Fruit fly (Drosophila melanogaster): ENCODE data around the gene CG42331.

Gene CG42331

dm6 chr3R:24771273-24772231 lies at the start of gene CG42331 (continued):
- TF ChIP-seq Scr (GFP tag; IDR thresholded peaks at IDR 0.05; ENCODE audit: partially characterized antibody): no peak
- peak; percentile 46 for TF ChIP-seq Dip3 (GFP tag; optimal IDR thresholded peaks at IDR 0.05)

dm6 chr3R:24726347-24726891 lies 45.6 kb upstream of the CG42331 start:
- no peak for TF ChIP-seq sqz (GFP tag; optimal IDR thresholded peaks at IDR 0.05)
- peak; percentile 84 for TF ChIP-seq cad (GFP tag; optimal IDR thresholded peaks at IDR 0.05)
- TF ChIP-seq tll (GFP tag; optimal IDR thresholded peaks at IDR 0.05): peak in 1 of 2 experiments; percentile 72
- TF ChIP-seq CG15479 (GFP tag; optimal IDR thresholded peaks at IDR 0.05): peak; percentile 69
- TF ChIP-seq Dek (tag; optimal IDR thresholded peaks at IDR 0.05): no peak
- TF ChIP-seq corto (GFP tag; optimal IDR thresholded peaks at IDR 0.05): no peak
- peak; percentile 89 for TF ChIP-seq zen (tag; optimal IDR thresholded peaks at IDR 0.05)
- no peak for TF ChIP-seq CG16779 (GFP tag; IDR thresholded peaks at IDR 0.05)
- TF ChIP-seq twi (tag; optimal IDR thresholded peaks at IDR 0.05): peak; percentile 28

- TF ChIP-seq CG4617 (GFP tag; optimal IDR thresholded peaks at IDR 0.05; ENCODE audit: borderline replicate concordance) (no peak), chinmo (GFP tag; IDR thresholded peaks at IDR 0.05; ENCODE audit: partially characterized antibody) (0 out of 4 replicates have a peak, but pooled peaks have one; percentile 10)
These were observed 44.9 kb upstream of the CG42331 start for dm6 chr3R:24727038-24727437.

DNA sequence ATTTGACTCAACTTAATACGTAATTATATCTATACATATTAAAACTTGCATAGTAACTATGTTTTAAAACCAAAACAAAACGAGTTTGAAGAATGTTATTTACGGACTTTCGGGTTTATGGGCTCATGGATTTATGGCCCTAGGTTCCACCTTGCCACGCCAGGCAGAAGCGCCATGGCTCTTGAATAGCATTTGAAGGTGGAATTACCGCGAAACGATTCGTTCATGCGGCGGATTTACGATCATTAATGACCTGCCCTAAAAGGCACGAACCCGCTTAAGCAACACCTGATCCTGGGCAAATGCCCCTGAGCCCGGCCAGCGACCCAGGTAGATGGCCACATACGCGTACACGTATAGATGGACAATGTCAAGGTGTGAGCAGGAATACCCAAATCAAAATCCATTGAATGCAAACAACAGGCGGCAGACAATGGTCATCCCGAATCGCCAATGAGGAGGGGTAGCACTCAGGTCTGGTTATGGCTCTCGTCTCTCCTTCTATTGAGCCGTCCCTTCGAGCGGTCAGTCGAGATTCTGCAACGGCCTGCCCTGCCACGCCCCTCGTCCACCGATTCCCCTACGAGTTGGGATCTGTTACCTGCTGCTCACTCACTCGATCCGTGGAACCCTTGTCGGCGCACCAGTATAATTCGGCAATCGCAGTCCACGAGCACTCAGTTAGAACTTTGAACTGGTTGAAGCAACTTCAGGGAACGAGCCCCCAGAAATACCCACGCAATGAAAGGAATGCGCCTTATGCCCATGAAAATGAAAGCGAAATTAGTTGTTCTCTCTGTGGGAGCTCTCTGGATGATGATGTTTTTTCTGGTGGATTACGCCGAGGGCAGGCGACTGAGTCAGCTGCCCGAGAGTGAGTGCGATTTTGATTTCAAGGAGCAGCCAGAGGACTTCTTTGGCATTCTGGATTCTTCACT lies 22.7 kb upstream of the CG42331 start, which contains the start of gene tld:
tld (plus strand) TSS at position 677 of the 938 bp plus-strand sequence.
- TF ChIP-seq z (GFP tag; IDR thresholded peaks at IDR 0.05) (peak; percentile 54; the same call in 1 of the 3 replicates), CG33213 (GFP tag; optimal IDR thresholded peaks at IDR 0.05) (no peak), Fer2 (tag; optimal IDR thresholded peaks at IDR 0.05) (no peak), CG12299 (tag; optimal IDR thresholded peaks at IDR 0.05) (no peak), CG30020 (tag; optimal IDR thresholded peaks at IDR 0.05) (no peak), CG15479 (GFP tag; optimal IDR thresholded peaks at IDR 0.05) (peak; percentile 54), slp2 (GFP tag; optimal IDR thresholded peaks at IDR 0.05) (no peak), zfh2 (GFP tag; optimal IDR thresholded peaks at IDR 0.05) (no peak), HLH3B (GFP tag; IDR thresholded peaks at IDR 0.05) (no peak), cad (GFP tag; optimal IDR thresholded peaks at IDR 0.05) (peak; percentile 98), CG12104 (GFP tag; optimal IDR thresholded peaks at IDR 0.05) (no peak), D19A (tag; optimal IDR thresholded peaks at IDR 0.05) (no peak), Dad (GFP tag; optimal IDR thresholded peaks at IDR 0.05) (no peak), CG14860 (GFP tag; IDR thresholded peaks at IDR 0.05; ENCODE audit: partially characterized antibody) (no peak), dm (GFP tag; optimal IDR thresholded peaks at IDR 0.05) (no peak), CG6254 (GFP tag; optimal IDR thresholded peaks at IDR 0.05) (no peak), CG2202 (tag; optimal IDR thresholded peaks at IDR 0.05) (no peak), twi (tag; optimal IDR thresholded peaks at IDR 0.05) (no peak), CG12659 (GFP tag; optimal IDR thresholded peaks at IDR 0.05) (no peak), lov (optimal IDR thresholded peaks at IDR 0.05) (no peak), lov (GFP tag; IDR thresholded peaks at IDR 0.05) (no peak), CG14965 (GFP tag; optimal IDR thresholded peaks at IDR 0.05; ENCODE audit: borderline replicate concordance) (no peak), CG34422 (GFP tag; IDR thresholded peaks at IDR 0.05) (no peak), CG11723 (GFP tag; optimal IDR thresholded peaks at IDR 0.05) (no peak), lmd (GFP tag; IDR thresholded peaks at IDR 0.05) (no peak), Ravus (GFP tag; IDR thresholded peaks at IDR 0.05) (no peak), tll (GFP tag; optimal IDR thresholded peaks at IDR 0.05) (peak in 1 of 2 experiments; percentile 88), CG10959 (GFP tag; IDR thresholded peaks at IDR 0.05) (no peak), Chrac-16 (GFP tag; optimal IDR thresholded peaks at IDR 0.05) (no peak), Hmx (GFP tag; optimal IDR thresholded peaks at IDR 0.05) (no peak), ro (GFP tag; IDR thresholded peaks at IDR 0.05) (no peak)
